Fruit fly (Drosophila melanogaster) whole organism, embryonic: ENCODE measurements around the gene Sox100B.

Experiments used
- Abd-B ChIP-seq: fragments of 200-800 bp; sonication (Bioruptor generic); optimal IDR thresholded peaks from 2 replicates; lab custom pipeline; 2018; ENCODE audit warnings: missing biosample characterization, mild to moderate bottlenecking, missing genetic modification characterization, moderate library complexity
- Adf1 ChIP-seq: fragments of 200-800 bp; sonication (Bioruptor generic); IDR thresholded peaks from 2 replicates; pipeline ENCODE4 v1.3.6; 2022; ENCODE audit warnings: missing biosample characterization, missing genetic modification characterization
- Atf-2 ChIP-seq: fragments of 200-800 bp; sonication (Bioruptor generic); optimal IDR thresholded peaks from 2 replicates; lab custom pipeline; 2016; ENCODE audit warnings: missing biosample characterization, missing genetic modification characterization
- B-H1 ChIP-seq: fragments of 200-800 bp; sonication (Bioruptor generic); IDR thresholded peaks from 3 replicates; pipeline ENCODE4 v1.3.6; 2022; ENCODE audit warnings: missing biosample characterization, missing genetic modification characterization
- Blimp-1 ChIP-seq: fragments of 200-800 bp; sonication (Bioruptor generic); optimal IDR thresholded peaks from 3 replicates; lab custom pipeline; 2018; ENCODE audit warnings: missing biosample characterization, missing genetic modification characterization, mild to moderate bottlenecking, moderate library complexity, missing genetic modification reagents
- C15 ChIP-seq: fragments of 200-800 bp; sonication (Bioruptor generic); IDR thresholded peaks from 3 replicates; pipeline ENCODE4 v1.3.6; 2022; ENCODE audit warnings: missing biosample characterization, missing genetic modification characterization
- CG10321 ChIP-seq: fragments of 200-800 bp; sonication (Bioruptor generic); IDR thresholded peaks from 2 replicates; pipeline ENCODE4 v1.3.6; 2022; ENCODE audit warnings: missing biosample characterization, missing genetic modification characterization
- CG11456 ChIP-seq: fragments of 200-800 bp; sonication (Bioruptor generic); IDR thresholded peaks from 3 replicates; pipeline ENCODE4 v1.3.6; 2022; ENCODE audit warnings: missing biosample characterization, missing genetic modification characterization
- CG12659 ChIP-seq: fragments of 200-800 bp; sonication (Bioruptor generic); optimal IDR thresholded peaks from 3 replicates; lab custom pipeline; 2017; ENCODE audit warnings: mild to moderate bottlenecking, missing biosample characterization, missing genetic modification reagents, missing genetic modification characterization
- CG13287 ChIP-seq: fragments of 200-800 bp; sonication (Bioruptor generic); IDR thresholded peaks from 2 replicates; pipeline ENCODE4 v1.3.6; 2022; ENCODE audit warnings: missing biosample characterization, missing genetic modification characterization; ENCODE audit not compliant: partially characterized antibody
- CG14050 ChIP-seq: fragments of 200-800 bp; sonication (Bioruptor generic); IDR thresholded peaks from 3 replicates; pipeline ENCODE4 v1.3.6; 2022; ENCODE audit warnings: missing biosample characterization, missing genetic modification characterization
- CG15514 ChIP-seq: fragments of 200-800 bp; sonication (Bioruptor generic); optimal IDR thresholded peaks from 3 replicates; lab custom pipeline; 2017; ENCODE audit warnings: missing biosample characterization, missing genetic modification characterization, mild to moderate bottlenecking, moderate library complexity, missing genetic modification reagents
- CG1647 ChIP-seq: fragments of 200-800 bp; sonication (Bioruptor generic); optimal IDR thresholded peaks from 3 replicates; lab custom pipeline; 2016; ENCODE audit warnings: missing biosample characterization, missing genetic modification characterization
- CG16815 ChIP-seq: fragments of 200-800 bp; sonication (Bioruptor generic); optimal IDR thresholded peaks from 3 replicates; lab custom pipeline; 2017; ENCODE audit warnings: missing biosample characterization, mild to moderate bottlenecking, missing genetic modification characterization
- CG17361 ChIP-seq: fragments of 200-800 bp; sonication (Bioruptor generic); IDR thresholded peaks from 3 replicates; pipeline ENCODE4 v1.3.6; 2022; ENCODE audit warnings: missing biosample characterization, missing genetic modification characterization
- CG2120 ChIP-seq: fragments of 200-800 bp; sonication (Bioruptor generic); optimal IDR thresholded peaks from 3 replicates; lab custom pipeline; 2016; ENCODE audit warnings: missing biosample characterization, missing genetic modification characterization
- CG2875 ChIP-seq: fragments of 200-800 bp; sonication (Bioruptor generic); optimal IDR thresholded peaks from 2 replicates; lab custom pipeline; 2017; ENCODE audit warnings: missing biosample characterization, mild to moderate bottlenecking, missing genetic modification characterization, missing genetic modification reagents
- CG31365 ChIP-seq: fragments of 200-800 bp; sonication (Bioruptor generic); optimal IDR thresholded peaks from 2 replicates; lab custom pipeline; 2018; ENCODE audit warnings: missing biosample characterization, mild to moderate bottlenecking, missing genetic modification characterization
- CG32532 ChIP-seq: fragments of 200-800 bp; sonication (Bioruptor generic); IDR thresholded peaks from 2 replicates; pipeline ENCODE4 v1.3.6; 2022; ENCODE audit warnings: missing biosample characterization, missing genetic modification characterization
- CG34376 ChIP-seq: fragments of 200-800 bp; sonication (Bioruptor generic); optimal IDR thresholded peaks from 2 replicates; lab custom pipeline; 2018; ENCODE audit warnings: missing biosample characterization, mild to moderate bottlenecking, missing genetic modification characterization
- CG4617 ChIP-seq: fragments of 200-800 bp; sonication (Bioruptor generic); optimal IDR thresholded peaks from 3 replicates; lab custom pipeline; 2016; ENCODE audit warnings: missing biosample characterization, missing genetic modification characterization, borderline replicate concordance
- CG5180 ChIP-seq: fragments of 200-800 bp; sonication (Bioruptor generic); optimal IDR thresholded peaks from 3 replicates; lab custom pipeline; 2017; ENCODE audit warnings: missing biosample characterization, missing genetic modification characterization, mild to moderate bottlenecking, moderate library complexity, missing genetic modification reagents
- CG6175 ChIP-seq: fragments of 200-800 bp; sonication (Bioruptor generic); IDR thresholded peaks from 3 replicates; pipeline ENCODE4 v1.3.6; 2022; ENCODE audit warnings: missing biosample characterization, missing genetic modification characterization
- CG7357 ChIP-seq: fragments of 200-800 bp; sonication (Bioruptor generic); IDR thresholded peaks from 3 replicates; pipeline ENCODE4 v1.3.6; 2022; ENCODE audit warnings: missing biosample characterization, missing genetic modification characterization
- CG7786 ChIP-seq: fragments of 200-800 bp; sonication (Bioruptor generic); optimal IDR thresholded peaks from 2 replicates; lab custom pipeline; 2016; ENCODE audit warnings: missing biosample characterization, missing genetic modification characterization
- CG7987 ChIP-seq: fragments of 200-800 bp; sonication (Bioruptor generic); optimal IDR thresholded peaks from 2 replicates; lab custom pipeline; 2018; ENCODE audit warnings: missing biosample characterization, mild to moderate bottlenecking, missing genetic modification characterization, moderate library complexity
- CG9797 ChIP-seq: fragments of 200-800 bp; sonication (Bioruptor generic); optimal IDR thresholded peaks from 3 replicates; lab custom pipeline; 2018; ENCODE audit warnings: missing biosample characterization, mild to moderate bottlenecking, missing genetic modification characterization
- CG9817 ChIP-seq: fragments of 200-800 bp; sonication (Bioruptor generic); optimal IDR thresholded peaks from 2 replicates; lab custom pipeline; 2018; ENCODE audit warnings: missing biosample characterization, mild to moderate bottlenecking, missing genetic modification characterization, moderate library complexity
- Dip3 ChIP-seq: fragments of 200-800 bp; sonication (Bioruptor generic); optimal IDR thresholded peaks from 3 replicates; lab custom pipeline; 2016; ENCODE audit warnings: missing biosample characterization, missing genetic modification characterization
- HHEX ChIP-seq: fragments of 200-800 bp; sonication (Bioruptor generic); optimal IDR thresholded peaks from 3 replicates; lab custom pipeline; 2017; ENCODE audit warnings: missing biosample characterization, mild to moderate bottlenecking, missing genetic modification characterization, missing genetic modification reagents
- HLH4C ChIP-seq: fragments of 200-800 bp; sonication (Bioruptor generic); IDR thresholded peaks from 3 replicates; pipeline ENCODE4 v1.3.6; 2022; ENCODE audit warnings: missing biosample characterization, missing genetic modification characterization; ENCODE audit not compliant: partially characterized antibody
- Hr39 ChIP-seq: fragments of >200 bp; optimal IDR thresholded peaks from 2 replicates; lab custom pipeline; 2017
- Kr ChIP-seq: fragments of 200-800 bp; sonication (Bioruptor generic); optimal IDR thresholded peaks from 2 replicates; lab custom pipeline; 2017; ENCODE audit warnings: missing biosample characterization, mild to moderate bottlenecking, missing genetic modification characterization
- Meics ChIP-seq: fragments of 200-800 bp; sonication (Bioruptor generic); optimal IDR thresholded peaks from 2 replicates; lab custom pipeline; 2017; ENCODE audit warnings: missing biosample characterization, mild to moderate bottlenecking, missing genetic modification characterization
- Nf-YA ChIP-seq: fragments of 200-800 bp; sonication (Bioruptor generic); IDR thresholded peaks from 2 replicates; pipeline ENCODE4 v1.3.6; 2022; ENCODE audit warnings: missing biosample characterization, missing genetic modification characterization
- Nf-YC ChIP-seq: fragments of 200-800 bp; optimal IDR thresholded peaks from 3 replicates; lab custom pipeline; 2019; ENCODE audit warnings: missing biosample characterization, mild to moderate bottlenecking, missing genetic modification characterization, moderate library complexity
- bigmax ChIP-seq: fragments of 200-800 bp; sonication (Bioruptor generic); optimal IDR thresholded peaks from 2 replicates; lab custom pipeline; 2018; ENCODE audit warnings: missing biosample characterization, mild to moderate bottlenecking, missing genetic modification characterization
- caup ChIP-seq: fragments of 200-800 bp; sonication (Bioruptor generic); optimal IDR thresholded peaks from 3 replicates; lab custom pipeline; 2017; ENCODE audit warnings: missing biosample characterization, mild to moderate bottlenecking, missing genetic modification characterization, moderate library complexity; ENCODE audit not compliant: severe bottlenecking
- en ChIP-seq: fragments of 200-800 bp; sonication (Bioruptor generic); optimal IDR thresholded peaks from 2 replicates; lab custom pipeline; 2016; ENCODE audit warnings: missing biosample characterization, missing genetic modification characterization
- gcm2 ChIP-seq: fragments of 200-800 bp; sonication (Bioruptor generic); optimal IDR thresholded peaks from 2 replicates; lab custom pipeline; 2016; ENCODE audit warnings: missing biosample characterization, missing genetic modification characterization
- hkb ChIP-seq, 2 experiments: fragments of 200-800 bp in 1 of 2; fragments of >200 bp in 1 of 2; sonication (Bioruptor generic) in 1 of 2; IDR thresholded peaks in 1 of 2; optimal IDR thresholded peaks in 1 of 2; 2 replicates each; pipeline versions ENCODE4 v1.3.6 to Lab custom; 2017 to 2022; ENCODE audit warnings: missing biosample characterization in 1 of 2, missing genetic modification characterization in 1 of 2
- luna ChIP-seq: fragments of 200-800 bp; sonication (Bioruptor generic); optimal IDR thresholded peaks from 2 replicates; lab custom pipeline; 2016; ENCODE audit warnings: missing biosample characterization, missing genetic modification characterization
- oc ChIP-seq: fragments of 200-800 bp; sonication (Bioruptor generic); optimal IDR thresholded peaks from 2 replicates; lab custom pipeline; 2018; ENCODE audit warnings: missing biosample characterization, mild to moderate bottlenecking, missing genetic modification characterization, moderate library complexity
- sens ChIP-seq: fragments of 200-800 bp; sonication (Bioruptor generic); peaks from one replicate; lab custom pipeline; 2016; ENCODE audit warnings: missing biosample characterization, missing genetic modification characterization
- seq ChIP-seq: fragments of 200-800 bp; sonication (Bioruptor generic); IDR thresholded peaks from 2 replicates; pipeline ENCODE4 v1.3.6; 2022; ENCODE audit warnings: missing biosample characterization, missing genetic modification characterization
- ssp ChIP-seq: fragments of 200-800 bp; sonication (Bioruptor generic); IDR thresholded peaks from 2 replicates; pipeline ENCODE4 v1.3.6; 2022; ENCODE audit warnings: missing biosample characterization, missing genetic modification characterization
- stc ChIP-seq: fragments of 200-800 bp; sonication (Bioruptor generic); IDR thresholded peaks from 2 replicates; pipeline ENCODE4 v1.3.6; 2022; ENCODE audit warnings: missing biosample characterization, missing genetic modification characterization
- tll ChIP-seq, 2 experiments: fragments of 200-800 bp in 1 of 2; fragments of >200 bp in 1 of 2; sonication (Bioruptor generic) in 1 of 2; optimal IDR thresholded peaks; 2 replicates each; lab custom pipeline; 2017 to 2019; ENCODE audit warnings: missing biosample characterization in 2 of 2, missing genetic modification characterization in 2 of 2, mild to moderate bottlenecking in 1 of 2, moderate library complexity in 1 of 2
- trh ChIP-seq: fragments of 200-800 bp; sonication (Bioruptor generic); optimal IDR thresholded peaks from 2 replicates; lab custom pipeline; 2016; ENCODE audit warnings: missing biosample characterization, missing genetic modification characterization
- unpg ChIP-seq: fragments of 200-800 bp; sonication (Bioruptor generic); optimal IDR thresholded peaks from 3 replicates; lab custom pipeline; 2018; ENCODE audit warnings: missing biosample characterization, mild to moderate bottlenecking, missing genetic modification characterization, moderate library complexity
- zfh2 ChIP-seq: fragments of 200-800 bp; sonication (Bioruptor generic); optimal IDR thresholded peaks from 2 replicates; lab custom pipeline; 2016; ENCODE audit warnings: missing biosample characterization, missing genetic modification characterization

Sox100B gene

DNA sequence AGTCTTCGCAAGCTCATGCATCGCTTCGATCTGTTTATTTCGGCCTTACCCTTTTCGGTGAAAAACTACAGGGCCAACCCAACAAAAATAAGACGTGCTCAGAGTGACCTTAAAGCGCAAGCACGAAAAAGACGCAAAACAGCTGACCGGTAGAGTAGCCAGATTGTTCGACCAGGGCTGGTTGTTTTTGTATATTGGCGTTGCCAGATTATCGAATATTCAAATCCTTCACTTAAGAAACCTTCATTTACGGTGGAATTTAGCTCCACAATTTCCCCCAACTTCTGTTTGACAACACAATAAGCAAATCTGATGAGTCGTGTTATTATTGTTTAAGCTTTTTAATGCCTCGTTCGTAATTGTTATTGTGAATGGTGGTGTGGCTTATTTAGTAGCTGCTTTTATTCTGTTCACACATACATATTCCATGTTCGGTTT is 11.2 kb upstream of the Sox100B start, which contains the start of gene Chchd3 (continued):
- TF ChIP-seq seq = no peak
- no peak for TF ChIP-seq CG2875 (GFP tag; lab: Kevin White, UChicago)
- no peak for TF ChIP-seq CG10321 (GFP tag; lab: Robert Waterston, UW)
- no peak for TF ChIP-seq CG17361 (GFP tag; lab: Robert Waterston, UW)
- TF ChIP-seq CG32532 (GFP tag; lab: Robert Waterston, UW) = no peak
- no peak for TF ChIP-seq ssp (GFP tag; lab: Robert Waterston, UW)
- TF ChIP-seq CG7987 (GFP tag; lab: Kevin White, UChicago) = peak; percentile 3
- TF ChIP-seq HLH4C = no peak; the same call in 2 of the 3 replicates
- TF ChIP-seq Adf1 (GFP tag; lab: Robert Waterston, UW) = no peak
- no peak for TF ChIP-seq HHEX
- TF ChIP-seq oc = no peak
- no peak for TF ChIP-seq Kr
- no peak for TF ChIP-seq CG1647 (GFP tag; lab: Kevin White, UChicago)
- TF ChIP-seq zfh2 (GFP tag; lab: Kevin White, UChicago) = peak; percentile 35
- no peak for TF ChIP-seq CG34376 (GFP tag; lab: Kevin White, UChicago)
- no peak for TF ChIP-seq gcm2 (GFP tag; lab: Kevin White, UChicago)
- peak; percentile 58 for TF ChIP-seq CG12659 (GFP tag; lab: Kevin White, UChicago)
- no peak for TF ChIP-seq en (GFP tag; lab: Kevin White, UChicago)
- TF ChIP-seq CG11456 (GFP tag; lab: Robert Waterston, UW) = no peak
- no peak for TF ChIP-seq Meics (GFP tag; lab: Kevin White, UChicago)
- TF ChIP-seq C15 (GFP tag; lab: Robert Waterston, UW) = no peak
- TF ChIP-seq CG31365 (tag; lab: Kevin White, UChicago) = no peak
- peak; percentile 89 for TF ChIP-seq CG9797 (GFP tag; lab: Kevin White, UChicago)
- TF ChIP-seq CG4617 (GFP tag; lab: Kevin White, UChicago) = peak; percentile 66
- TF ChIP-seq hkb (optimal IDR thresholded peaks at IDR 0.05; lab: Kevin White, UChicago) = no peak
- no peak for TF ChIP-seq hkb (GFP tag; IDR thresholded peaks at IDR 0.05; lab: Robert Waterston, UW)
- TF ChIP-seq luna (GFP tag; lab: Kevin White, UChicago) = no peak
- peak; percentile 86 for TF ChIP-seq sens (GFP tag; lab: Kevin White, UChicago)
- TF ChIP-seq stc (GFP tag; lab: Robert Waterston, UW) = no peak
- no peak for TF ChIP-seq Abd-B
- TF ChIP-seq Atf-2 = no peak
- peak; percentile 18 for TF ChIP-seq CG2120
- peak; percentile 83 for TF ChIP-seq CG15514
- TF ChIP-seq CG13287 (GFP tag; lab: Robert Waterston, UW) = peak; percentile 54; the same call in 1 of the 2 replicates
- no peak for TF ChIP-seq CG16815 (GFP tag; lab: Kevin White, UChicago)
- TF ChIP-seq CG14050 (GFP tag; lab: Robert Waterston, UW) = no peak
- no peak for TF ChIP-seq CG9817
- no peak for TF ChIP-seq Blimp-1 (GFP tag; lab: Kevin White, UChicago)
- no peak for TF ChIP-seq Hr39 (lab: Kevin White, UChicago)
- no peak for TF ChIP-seq Nf-YC (tag; lab: Kevin White, UChicago)
- TF ChIP-seq CG7786 (GFP tag; lab: Kevin White, UChicago) = no peak
- no peak for TF ChIP-seq CG6175 (GFP tag; lab: Robert Waterston, UW)
- TF ChIP-seq CG5180 (GFP tag; lab: Kevin White, UChicago) = no peak
- TF ChIP-seq tll (GFP tag; optimal IDR thresholded peaks at IDR 0.05; lab: Kevin White, UChicago) = no peak
- TF ChIP-seq bigmax (GFP tag; lab: Kevin White, UChicago) = peak; percentile 6
- no peak for TF ChIP-seq Dip3 (GFP tag; lab: Kevin White, UChicago)
- no peak for TF ChIP-seq caup (GFP tag; lab: Kevin White, UChicago)
- no peak for TF ChIP-seq Nf-YA (GFP tag; lab: Robert Waterston, UW)
- TF ChIP-seq unpg (GFP tag; lab: Kevin White, UChicago) = no peak
- TF ChIP-seq B-H1 (GFP tag; lab: Robert Waterston, UW) = no peak
- no peak for TF ChIP-seq trh (GFP tag; lab: Kevin White, UChicago)
- TF ChIP-seq CG7357 (GFP tag; lab: Robert Waterston, UW) = no peak
